Worm (Caenorhabditis elegans) whole organism, young adult: ENCODE measurements around the gene fmil-1.

Experiments used
- B0336.3 ChIP-seq: fragments of 200-800 bp; sonication (Bioruptor generic); IDR thresholded peaks from 2 replicates; pipeline ENCODE4 v1.3.6; 2022; ENCODE audit warnings: missing genetic modification characterization, missing compliant biosample characterization
- F23B12.7 ChIP-seq: sonication (generic microtip); optimal IDR thresholded peaks from 2 replicates; lab custom pipeline; 2017; ENCODE audit warnings: missing genetic modification characterization, mild to moderate bottlenecking, missing compliant biosample characterization, antibody characterized with exemption, moderate library complexity; ENCODE audit not compliant: insufficient read depth
- F39B2.1 ChIP-seq: fragments of 200-800 bp; sonication (Bioruptor generic); IDR thresholded peaks from 2 replicates; pipeline ENCODE4 v1.3.6; 2022; ENCODE audit warnings: missing genetic modification reagents, missing genetic modification characterization, missing compliant biosample characterization
- F52B5.7 ChIP-seq: sonication (generic microtip); optimal IDR thresholded peaks from 2 replicates; lab custom pipeline; 2016; ENCODE audit warnings: mild to moderate bottlenecking, missing genetic modification characterization, missing compliant biosample characterization
- F57C9.4 ChIP-seq: sonication (generic microtip); optimal IDR thresholded peaks from 2 replicates; lab custom pipeline; 2017; ENCODE audit warnings: mild to moderate bottlenecking, missing genetic modification characterization, missing compliant biosample characterization
- K11D2.4 ChIP-seq: fragments of 200-800 bp; sonication (Bioruptor generic); IDR thresholded peaks from 2 replicates; pipeline ENCODE4 v1.3.6; 2022; ENCODE audit warnings: missing genetic modification reagents, missing genetic modification characterization, missing compliant biosample characterization
- K12H6.12 ChIP-seq: fragments of 200-800 bp; sonication (Bioruptor generic); optimal IDR thresholded peaks from 2 replicates; lab custom pipeline; 2018; ENCODE audit warnings: mild to moderate bottlenecking, missing genetic modification characterization, missing compliant biosample characterization
- Y53G8AR.9 ChIP-seq: fragments of 200-800 bp; sonication (Bioruptor generic); conservative IDR thresholded peaks from 2 replicates; pipeline ENCODE4 v1.3.6; 2022; ENCODE audit warnings: missing genetic modification reagents, missing genetic modification characterization, missing compliant biosample characterization
- Y67H2A.10 ChIP-seq: fragments of 200-800 bp; sonication (Bioruptor generic); conservative IDR thresholded peaks from 2 replicates; pipeline ENCODE4 v1.3.6; 2022; ENCODE audit warnings: missing genetic modification reagents, missing genetic modification characterization, missing compliant biosample characterization
- ZK185.1 ChIP-seq: sonication (generic microtip); optimal IDR thresholded peaks from 2 replicates; lab custom pipeline; 2016; ENCODE audit warnings: mild to moderate bottlenecking, missing genetic modification characterization, missing compliant biosample characterization; ENCODE audit not compliant: poor library complexity, severe bottlenecking
- atf-7 ChIP-seq: sonication (generic microtip); optimal IDR thresholded peaks from 2 replicates; lab custom pipeline; 2017; ENCODE audit warnings: mild to moderate bottlenecking, missing genetic modification characterization, missing compliant biosample characterization
- cebp-2 ChIP-seq: fragments of 200-800 bp; sonication (Bioruptor generic); IDR thresholded peaks from 2 replicates; pipeline ENCODE4 v1.3.6; 2022; ENCODE audit warnings: missing genetic modification characterization, missing compliant biosample characterization
- ceh-79 ChIP-seq: sonication (generic microtip); optimal IDR thresholded peaks from 2 replicates; lab custom pipeline; 2017; ENCODE audit warnings: mild to moderate bottlenecking, missing genetic modification characterization, missing compliant biosample characterization
- dox-1 ChIP-seq: fragments of 200-800 bp; sonication (Bioruptor generic); IDR thresholded peaks from 2 replicates; pipeline ENCODE4 v1.3.6; 2022; ENCODE audit warnings: missing genetic modification reagents, missing genetic modification characterization, missing compliant biosample characterization
- efl-1 ChIP-seq: fragments of 150-350 bp; optimal IDR thresholded peaks from 2 replicates; lab custom pipeline; 2014; ENCODE audit warnings: missing biosample characterization, missing genetic modification reagents, missing genetic modification characterization
- egl-44 ChIP-seq: fragments of 200-800 bp; sonication (Bioruptor generic); IDR thresholded peaks from 2 replicates; pipeline ENCODE4 v1.3.6; 2022; ENCODE audit warnings: missing genetic modification reagents, missing genetic modification characterization, missing compliant biosample characterization
- egrh-3 ChIP-seq: fragments of 200-800 bp; sonication (Bioruptor generic); IDR thresholded peaks from 2 replicates; pipeline ENCODE4 v1.3.6; 2022; ENCODE audit warnings: missing genetic modification reagents, missing genetic modification characterization, missing compliant biosample characterization
- ekl-4 ChIP-seq: fragments of 200-800 bp; sonication (Bioruptor generic); IDR thresholded peaks from 2 replicates; pipeline ENCODE4 v1.3.6; 2022; ENCODE audit warnings: missing genetic modification reagents, missing genetic modification characterization, missing compliant biosample characterization
- gei-17 ChIP-seq: fragments of 200-800 bp; sonication (Bioruptor generic); optimal IDR thresholded peaks from 2 replicates; lab custom pipeline; 2018; ENCODE audit warnings: mild to moderate bottlenecking, missing genetic modification characterization, missing compliant biosample characterization
- hlh-12 ChIP-seq: sonication (generic microtip); optimal IDR thresholded peaks from 2 replicates; lab custom pipeline; 2016; ENCODE audit warnings: missing genetic modification characterization, missing compliant biosample characterization
- hlh-26 ChIP-seq: fragments of 200-800 bp; sonication (Bioruptor generic); conservative IDR thresholded peaks from 2 replicates; pipeline ENCODE4 v1.3.6; 2022; ENCODE audit warnings: missing genetic modification reagents, missing genetic modification characterization, missing compliant biosample characterization
- hmg-1.2 ChIP-seq: fragments of 200-800 bp; sonication (Bioruptor generic); IDR thresholded peaks from 2 replicates; pipeline ENCODE4 v1.3.6; 2022; ENCODE audit warnings: missing genetic modification reagents, missing genetic modification characterization, missing compliant biosample characterization
- let-526 ChIP-seq: fragments of 200-800 bp; sonication (Bioruptor generic); IDR thresholded peaks from 2 replicates; pipeline ENCODE4 v1.3.6; 2022; ENCODE audit warnings: missing genetic modification reagents, missing genetic modification characterization, missing compliant biosample characterization
- lin-40 ChIP-seq: sonication (generic microtip); optimal IDR thresholded peaks from 2 replicates; lab custom pipeline; 2016; ENCODE audit warnings: missing genetic modification characterization, mild to moderate bottlenecking, missing compliant biosample characterization, missing genotype, missing genetic modification reagents
- lin-54 ChIP-seq: fragments of 200-800 bp; sonication (Bioruptor generic); optimal IDR thresholded peaks from 2 replicates; lab custom pipeline; 2018; ENCODE audit warnings: mild to moderate bottlenecking, missing genetic modification characterization, missing compliant biosample characterization
- lir-1 ChIP-seq: fragments of 200-800 bp; sonication (Bioruptor generic); conservative IDR thresholded peaks from 2 replicates; pipeline ENCODE4 v1.3.6; 2022; ENCODE audit warnings: missing genetic modification reagents, missing genetic modification characterization, missing compliant biosample characterization
- lsl-1 ChIP-seq: fragments of 200-800 bp; sonication (Bioruptor generic); optimal IDR thresholded peaks from 2 replicates; lab custom pipeline; 2018; ENCODE audit warnings: mild to moderate bottlenecking, missing genetic modification characterization, moderate library complexity, missing compliant biosample characterization
- madf-3 ChIP-seq: fragments of 200-800 bp; sonication (Bioruptor generic); IDR thresholded peaks from 2 replicates; pipeline ENCODE4 v1.3.6; 2022; ENCODE audit warnings: missing genetic modification reagents, missing genetic modification characterization, missing compliant biosample characterization
- madf-8 ChIP-seq: fragments of 200-800 bp; sonication (Bioruptor generic); conservative IDR thresholded peaks from 2 replicates; pipeline ENCODE4 v1.3.6; 2022; ENCODE audit warnings: missing genetic modification reagents, missing genetic modification characterization, missing compliant biosample characterization
- mcd-1 ChIP-seq: fragments of 200-800 bp; sonication (Bioruptor generic); IDR thresholded peaks from 2 replicates; pipeline ENCODE4 v1.3.6; 2022; ENCODE audit warnings: missing genetic modification reagents, missing genetic modification characterization, missing compliant biosample characterization
- mes-4 ChIP-seq: sonication (generic microtip); optimal IDR thresholded peaks from 2 replicates; lab custom pipeline; 2016; ENCODE audit warnings: missing genotype, missing genetic modification characterization, missing compliant biosample characterization
- nfyb-1 ChIP-seq: fragments of 200-800 bp; sonication (Bioruptor generic); IDR thresholded peaks from 2 replicates; pipeline ENCODE4 v1.3.6; 2022; ENCODE audit warnings: missing genetic modification reagents, missing genetic modification characterization, missing compliant biosample characterization
- nhr-120 ChIP-seq: fragments of 200-800 bp; sonication (Bioruptor generic); IDR thresholded peaks from 2 replicates; pipeline ENCODE4 v1.3.6; 2022; ENCODE audit warnings: missing genetic modification characterization, missing compliant biosample characterization
- nhr-90 ChIP-seq: sonication (generic microtip); optimal IDR thresholded peaks from 2 replicates; lab custom pipeline; 2016; ENCODE audit warnings: missing genotype, mild to moderate bottlenecking, missing genetic modification characterization, missing compliant biosample characterization
- rpc-1 ChIP-seq, 2 experiments: fragments of 150-350 bp in 1 of 2; sonication (generic microtip) in 1 of 2; optimal IDR thresholded peaks; 2 replicates each; lab custom pipeline; 2014 to 2018; ENCODE audit warnings: missing biosample characterization in 1 of 2, missing genetic modification characterization in 1 of 2, missing genetic modification reagents in 1 of 2, missing genotype in 1 of 2
- sdz-38 ChIP-seq: sonication (generic microtip); optimal IDR thresholded peaks from 2 replicates; lab custom pipeline; 2016; ENCODE audit warnings: missing genotype, missing genetic modification characterization, missing compliant biosample characterization
- sea-2 ChIP-seq: fragments of 200-800 bp; sonication (Bioruptor generic); IDR thresholded peaks from 2 replicates; pipeline ENCODE4 v1.3.6; 2022; ENCODE audit warnings: missing genetic modification characterization, missing compliant biosample characterization
- snpc-3.4 ChIP-seq: sonication (generic microtip); optimal IDR thresholded peaks from 2 replicates; lab custom pipeline; 2017; ENCODE audit warnings: missing genetic modification characterization, mild to moderate bottlenecking, missing compliant biosample characterization, antibody characterized with exemption, moderate library complexity, missing genotype, missing genetic modification reagents
- tbp1 ChIP-seq: fragments of 200-800 bp; sonication (Bioruptor generic); optimal IDR thresholded peaks from 2 replicates; lab custom pipeline; 2018; ENCODE audit warnings: mild to moderate bottlenecking, missing genetic modification characterization, missing compliant biosample characterization
- tlf-1 ChIP-seq: fragments of 200-800 bp; sonication (Bioruptor generic); optimal IDR thresholded peaks from 2 replicates; lab custom pipeline; 2018; ENCODE audit warnings: mild to moderate bottlenecking, missing genetic modification characterization, missing compliant biosample characterization
- zfh-2 ChIP-seq: fragments of 200-800 bp; sonication (Bioruptor generic); conservative IDR thresholded peaks from 2 replicates; pipeline ENCODE4 v1.3.6; 2022; ENCODE audit warnings: missing genetic modification reagents, missing genetic modification characterization, missing compliant biosample characterization
- zim-3 ChIP-seq: sonication (generic microtip); optimal IDR thresholded peaks from 2 replicates; lab custom pipeline; 2017; ENCODE audit warnings: mild to moderate bottlenecking, missing genetic modification characterization, moderate library complexity, missing compliant biosample characterization
- ztf-22 ChIP-seq: fragments of 200-800 bp; sonication (Bioruptor generic); optimal IDR thresholded peaks from 2 replicates; lab custom pipeline; 2018; ENCODE audit warnings: mild to moderate bottlenecking, missing genetic modification characterization, moderate library complexity, missing compliant biosample characterization
- ztf-26 ChIP-seq: sonication (generic microtip); optimal IDR thresholded peaks from 2 replicates; lab custom pipeline; 2017; ENCODE audit warnings: missing genetic modification characterization, missing compliant biosample characterization
- ztf-3 ChIP-seq: fragments of 200-800 bp; sonication (Bioruptor generic); optimal IDR thresholded peaks from 2 replicates; lab custom pipeline; 2018; ENCODE audit warnings: mild to moderate bottlenecking, missing genetic modification characterization, missing compliant biosample characterization
- ztf-6 ChIP-seq: fragments of 200-800 bp; sonication (Bioruptor generic); IDR thresholded peaks from 2 replicates; pipeline ENCODE4 v1.3.6; 2022; ENCODE audit warnings: missing genetic modification reagents, missing genetic modification characterization, missing compliant biosample characterization

fmil-1 gene

ce11 chrIV:3611845-3612244 is 56.7 kb downstream of the fmil-1 start (continued):
- TF ChIP-seq K12H6.12 (tag; lab: Kevin White, UChicago) (no peak), F57C9.4 (tag; lab: Kevin White, UChicago) (no peak), let-526 (GFP tag; lab: Robert Waterston, UW) (peak; percentile 38; the same call in 1 of the 2 replicates), lsl-1 (GFP tag; lab: Kevin White, UChicago) (no peak), hlh-12 (tag; lab: Kevin White, UChicago) (no peak), lin-40 (tag; lab: Kevin White, UChicago) (peak; percentile 23), sdz-38 (no peak), ztf-22 (GFP tag; lab: Kevin White, UChicago) (peak; percentile 84), egl-44 (GFP tag; lab: Robert Waterston, UW) (peak; percentile 55; the same call in 1 of the 2 replicates), ztf-26 (tag; lab: Kevin White, UChicago) (no peak), madf-3 (GFP tag; lab: Robert Waterston, UW) (no peak), ztf-6 (GFP tag; lab: Robert Waterston, UW) (no peak), sea-2 (GFP tag; lab: Robert Waterston, UW) (no peak), zim-3 (no peak), K11D2.4 (GFP tag; lab: Robert Waterston, UW) (0 out of 2 replicates have a peak, but pooled peaks have one; percentile 53), lir-1 (no peak), atf-7 (tag; lab: Kevin White, UChicago) (peak; percentile 53), cebp-2 (GFP tag; lab: Robert Waterston, UW) (no peak), F52B5.7 (tag; lab: Kevin White, UChicago) (no peak), nhr-90 (peak; percentile 76), egrh-3 (GFP tag; lab: Robert Waterston, UW) (0 out of 2 replicates have a peak, but pooled peaks have one; percentile 33), F39B2.1 (GFP tag; lab: Robert Waterston, UW) (no peak), ztf-3 (GFP tag; lab: Kevin White, UChicago) (no peak), mcd-1 (GFP tag; lab: Robert Waterston, UW) (peak; percentile 36; the same call in 1 of the 2 replicates), efl-1 (no peak), Y67H2A.10 (GFP tag; lab: Robert Waterston, UW) (no peak), nhr-120 (GFP tag; lab: Robert Waterston, UW) (no peak), hmg-1.2 (GFP tag; lab: Robert Waterston, UW) (peak; percentile 40; the same call in 1 of the 2 replicates), ZK185.1 (tag; lab: Kevin White, UChicago) (no peak), ceh-79 (tag; lab: Kevin White, UChicago) (no peak), hlh-26 (GFP tag; lab: Robert Waterston, UW) (no peak), dox-1 (GFP tag; lab: Robert Waterston, UW) (peak; percentile 75), tlf-1 (peak; percentile 82), Y53G8AR.9 (GFP tag; lab: Robert Waterston, UW) (0 out of 2 replicates have a peak, but pooled peaks have one; percentile 43), zfh-2 (no peak), F23B12.7 (tag; lab: Kevin White, UChicago) (no peak), rpc-1 (optimal IDR thresholded peaks at IDR 0.05; lab: Kevin White, UChicago) (no peak), rpc-1 (tag; optimal IDR thresholded peaks at IDR 0.05; lab: Kevin White, UChicago) (no peak), mes-4 (tag; lab: Kevin White, UChicago) (no peak), B0336.3 (GFP tag; lab: Robert Waterston, UW) (peak; percentile 76), tbp1 (peak; percentile 50), gei-17 (GFP tag; lab: Kevin White, UChicago) (no peak), madf-8 (GFP tag; lab: Robert Waterston, UW) (no peak), lin-54 (GFP tag; lab: Kevin White, UChicago) (peak; percentile 32), nfyb-1 (GFP tag; lab: Robert Waterston, UW) (peak; percentile 74), ekl-4 (GFP tag; lab: Robert Waterston, UW) (no peak), snpc-3.4 (no peak)
- TF ChIP-seq, all 124 proteins: peak for 28
